Worm (Caenorhabditis elegans): ENCODE measurements around the gene Y57G11C.5.

The Y57G11C.5 gene

ce11 chrIV:14799186-14799585 lies 34.0 kb upstream of the Y57G11C.5 start, which contains the start of gene Y57G11C.14:
Gene Y57G11C.14 (plus strand): TSS chrIV:14799311.
- TF ChIP-seq fos-1 (tag; optimal IDR thresholded peaks at IDR 0.05) (no peak), ama-1 (optimal IDR thresholded peaks at IDR 0.05) (peak; percentile 4), Y116A8C.19 (tag; optimal IDR thresholded peaks at IDR 0.05; ENCODE audit: borderline replicate concordance) (no peak)

ce11 chrIV:14797849-14798248 lies 32.6 kb upstream of the Y57G11C.5 start, which contains the start of gene arl-8:
Gene arl-8 (plus strand): TSS chrIV:14798149.
- TF ChIP-seq zip-4 (GFP tag; optimal IDR thresholded peaks at IDR 0.05) (no peak), lin-39 (tag; optimal IDR thresholded peaks at IDR 0.05) (no peak), elt-2 (tag; optimal IDR thresholded peaks at IDR 0.05) (no peak), nhr-12 (tag; optimal IDR thresholded peaks at IDR 0.05) (no peak), lsy-2 (tag; optimal IDR thresholded peaks at IDR 0.05) (no peak), nhr-20 (tag; optimal IDR thresholded peaks at IDR 0.05) (no peak), ceh-90 (tag; optimal IDR thresholded peaks at IDR 0.05) (no peak), lin-35 (GFP tag; optimal IDR thresholded peaks at IDR 0.05) (no peak), unc-62 (GFP tag; optimal IDR thresholded peaks at IDR 0.05) (no peak), ces-1 (GFP tag; optimal IDR thresholded peaks at IDR 0.05) (no peak), sptf-1 (tag; optimal IDR thresholded peaks at IDR 0.05) (no peak), fkh-4 (tag; optimal IDR thresholded peaks at IDR 0.05; ENCODE audit: borderline replicate concordance) (no peak), nhr-71 (tag; optimal IDR thresholded peaks at IDR 0.05) (no peak), blmp-1 (tag; optimal IDR thresholded peaks at IDR 0.05) (no peak), egl-27 (tag; optimal IDR thresholded peaks at IDR 0.05) (no peak), jun-1 (tag; optimal IDR thresholded peaks at IDR 0.05) (no peak), ama-1 (optimal IDR thresholded peaks at IDR 0.05) (no peak)

DNA sequence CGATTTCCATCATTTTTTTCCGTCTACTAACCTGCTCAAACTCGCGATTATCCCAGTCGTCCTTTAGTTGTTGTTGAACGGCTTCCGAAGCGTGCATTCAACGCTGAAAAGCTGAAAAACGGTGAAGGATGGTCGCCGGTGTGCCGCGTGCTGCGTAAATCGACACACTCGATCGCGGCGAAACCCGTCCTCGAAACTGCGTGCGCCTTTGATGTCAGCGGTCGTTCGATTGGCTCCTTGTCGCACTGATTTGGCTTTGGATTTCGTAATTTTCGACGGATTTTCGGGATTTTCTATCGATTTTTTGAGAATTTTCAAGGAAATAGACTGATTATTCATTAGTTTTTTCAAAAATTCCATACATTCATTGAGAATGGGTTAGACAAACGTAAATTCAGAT lies 32.1 kb upstream of the Y57G11C.5 start, which contains the start of the genes Y57G11C.1147 and nuo-3:
Y57G11C.1147 (minus strand) TSS at position 161 of the 400 bp plus-strand sequence.
nuo-3 (minus strand) TSS at position 191 of the 400 bp plus-strand sequence.
- TF ChIP-seq efl-1 (optimal IDR thresholded peaks at IDR 0.05) = peak; percentile 27 to 50
- TF ChIP-seq efl-1 (GFP tag; optimal IDR thresholded peaks at IDR 0.05 in 1 of 2) = peak; percentile 19 to 89
- TF ChIP-seq lin-14 (GFP tag; optimal IDR thresholded peaks at IDR 0.05) = no peak
- TF ChIP-seq unc-86 (tag; optimal IDR thresholded peaks at IDR 0.05) = no peak
- peak in 1 of 2 experiments; percentile 24 for TF ChIP-seq mdl-1 (tag; optimal IDR thresholded peaks at IDR 0.05)
- no peak for TF ChIP-seq fkh-8 (tag; optimal IDR thresholded peaks at IDR 0.05)
- peak in 2 of 3 experiments; percentile 20 to 41 for TF ChIP-seq dpl-1 (GFP tag; optimal IDR thresholded peaks at IDR 0.05)
- TF ChIP-seq C34B4.2 (tag; optimal IDR thresholded peaks at IDR 0.05) = no peak
- no peak for TF ChIP-seq sup-37 (GFP tag; optimal IDR thresholded peaks at IDR 0.05)
- no peak for TF ChIP-seq grh-1 (GFP tag; IDR thresholded peaks at IDR 0.05)
- no peak for TF ChIP-seq sptf-1 (tag; optimal IDR thresholded peaks at IDR 0.05)
- TF ChIP-seq nhr-84 (tag; optimal IDR thresholded peaks at IDR 0.05) = no peak
- no peak for TF ChIP-seq lir-3 (tag; optimal IDR thresholded peaks at IDR 0.05; ENCODE audit: poor library complexity)
- TF ChIP-seq unc-62 (GFP tag; optimal IDR thresholded peaks at IDR 0.05) = no peak
- TF ChIP-seq lin-35 (GFP tag; optimal IDR thresholded peaks at IDR 0.05) = peak; percentile 38 to 60
- no peak for TF ChIP-seq hpl-2 (GFP tag; optimal IDR thresholded peaks at IDR 0.05)
- peak; percentile 19 for TF ChIP-seq lin-15B (tag; optimal IDR thresholded peaks at IDR 0.05)
- TF ChIP-seq nhr-71 (tag; optimal IDR thresholded peaks at IDR 0.05) = no peak
- TF ChIP-seq ceh-82 (tag; optimal IDR thresholded peaks at IDR 0.05) = peak in 1 of 3 experiments; percentile 49
- peak; percentile 62 for TF ChIP-seq skn-1 (tag; optimal IDR thresholded peaks at IDR 0.05)
- peak; percentile 18 to 61 for TF ChIP-seq lsy-2 (tag; optimal IDR thresholded peaks at IDR 0.05)
- TF ChIP-seq pag-3 (tag; optimal IDR thresholded peaks at IDR 0.05; ENCODE audit: borderline replicate concordance, insufficient read depth) = no peak

DNA sequence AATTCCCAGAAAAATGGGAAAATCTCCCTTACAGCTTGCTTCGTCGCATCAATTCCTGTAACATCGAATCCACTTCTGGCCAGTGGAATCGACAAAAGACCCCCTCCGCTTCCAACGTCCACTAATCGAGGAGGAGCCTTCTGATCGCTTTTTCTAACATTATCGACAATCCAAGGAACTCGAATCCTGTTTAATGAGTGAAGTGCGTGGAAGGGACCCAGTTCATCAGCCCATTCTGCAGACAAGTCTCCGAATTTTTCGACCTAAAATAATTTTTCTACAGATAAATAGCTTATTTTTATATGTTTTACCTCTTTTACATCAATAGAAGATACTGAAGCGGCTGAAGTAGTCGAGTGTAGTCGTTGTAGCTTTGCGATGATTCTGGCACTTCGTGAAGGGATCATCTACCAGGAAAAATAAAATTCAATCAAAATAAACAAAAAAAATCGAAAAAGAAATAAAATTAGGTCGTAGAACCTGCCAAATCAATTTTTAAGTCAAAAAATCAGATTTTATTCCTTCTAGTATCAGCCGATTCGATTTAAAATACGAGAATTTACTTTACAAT lies 30.8 kb upstream of the Y57G11C.5 start, which contains the start of gene coq-3:
coq-3 (minus strand) TSS at position 407 of the 571 bp plus-strand sequence.
- peak; percentile 27 for TF ChIP-seq ama-1 (optimal IDR thresholded peaks at IDR 0.05)
- no peak for TF ChIP-seq hlh-4 (tag; optimal IDR thresholded peaks at IDR 0.05)
- no peak for TF ChIP-seq nhr-12 (tag; optimal IDR thresholded peaks at IDR 0.05)
- no peak for TF ChIP-seq pax-3 (tag; optimal IDR thresholded peaks at IDR 0.05)
- peak; percentile 10 for TF ChIP-seq nhr-90 (tag; optimal IDR thresholded peaks at IDR 0.05; ENCODE audit: poor library complexity)
